Worm (Caenorhabditis elegans): ENCODE measurements around the gene C14E2.11.

DNA sequence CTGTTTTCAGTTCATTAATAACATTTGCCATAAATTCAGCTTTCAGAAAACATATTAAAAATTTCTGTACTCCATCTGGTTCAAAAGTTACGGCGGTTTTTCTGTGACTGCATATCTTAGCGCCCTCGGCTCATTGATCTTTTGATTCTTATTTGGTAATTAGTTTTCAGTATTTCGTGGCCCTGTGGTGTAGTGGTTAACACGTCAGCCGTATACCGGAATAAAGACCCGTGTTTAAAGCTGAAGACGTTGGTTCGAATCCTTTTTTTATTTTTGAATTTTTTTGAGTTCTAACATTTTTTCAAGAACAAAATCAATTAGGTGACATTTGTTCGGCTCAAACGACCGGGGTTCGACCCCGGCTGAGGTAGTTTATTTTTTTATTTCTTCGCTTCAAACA is 29.2 kb downstream of the C14E2.11 start:
- TF ChIP-seq nhr-90 (tag; optimal IDR thresholded peaks at IDR 0.05; ENCODE audit: poor library complexity) (no peak), aly-2 (tag; optimal IDR thresholded peaks at IDR 0.05) (no peak)
